Worm (Caenorhabditis elegans) whole organism, late embryonic: ENCODE measurements around the gene trxr-1.

Experiments
- C38D4.7 ChIP-seq: fragments of 200-800 bp; sonication (Bioruptor generic); optimal IDR thresholded peaks from 2 replicates; lab custom pipeline; 2018; ENCODE audit warnings: mild to moderate bottlenecking, missing genetic modification characterization, moderate library complexity, missing compliant biosample characterization
- nfya-1 ChIP-seq: sonication (generic microtip); optimal IDR thresholded peaks from 2 replicates; lab custom pipeline; 2017; ENCODE audit warnings: missing genetic modification characterization, mild to moderate bottlenecking, missing compliant biosample characterization, antibody characterized with exemption, moderate library complexity
- pat-9 ChIP-seq: fragments of 200-800 bp; sonication (Bioruptor generic); optimal IDR thresholded peaks from 2 replicates; lab custom pipeline; 2018; ENCODE audit warnings: mild to moderate bottlenecking, missing genetic modification characterization, moderate library complexity, missing compliant biosample characterization
- unc-86 ChIP-seq: sonication (generic microtip); optimal IDR thresholded peaks from 2 replicates; lab custom pipeline; 2016; ENCODE audit warnings: missing genetic modification characterization, missing compliant biosample characterization

ce11 chrIV:7043430-7043829, 31.7 kb downstream of the trxr-1 start:
- no peak for TF ChIP-seq nfya-1 (tag; lab: Kevin White, UChicago)
- TF ChIP-seq C38D4.7 (GFP tag; lab: Kevin White, UChicago): no peak
- no peak for TF ChIP-seq unc-86 (tag; lab: Kevin White, UChicago)
- no peak for TF ChIP-seq pat-9
